Worm (Caenorhabditis elegans) whole organism, late embryonic: ENCODE results near the gene R04D3.3.

Experiments used
- C38D4.7 ChIP-seq: fragments of 200-800 bp; sonication (Bioruptor generic); optimal IDR thresholded peaks from 2 replicates; lab custom pipeline; 2018; ENCODE audit warnings: mild to moderate bottlenecking, missing genetic modification characterization, moderate library complexity, missing compliant biosample characterization
- F13H6.1 ChIP-seq: sonication (generic microtip); optimal IDR thresholded peaks from 2 replicates; lab custom pipeline; 2016; ENCODE audit warnings: missing genetic modification characterization, missing compliant biosample characterization
- K02D7.2 ChIP-seq: sonication (generic microtip); optimal IDR thresholded peaks from 2 replicates; lab custom pipeline; 2017; ENCODE audit warnings: mild to moderate bottlenecking, missing genetic modification characterization, missing compliant biosample characterization
- K09A11.1 ChIP-seq: sonication (generic microtip); optimal IDR thresholded peaks from 2 replicates; lab custom pipeline; 2017; ENCODE audit warnings: antibody characterized with exemption, mild to moderate bottlenecking, missing genetic modification characterization, missing compliant biosample characterization; ENCODE audit not compliant: insufficient read depth
- T23F11.4 ChIP-seq: fragments of 200-800 bp; sonication (Bioruptor generic); optimal IDR thresholded peaks from 2 replicates; lab custom pipeline; 2018; ENCODE audit warnings: mild to moderate bottlenecking, missing genetic modification characterization, missing compliant biosample characterization
- Y22D7AL.16 ChIP-seq: sonication (generic microtip); optimal IDR thresholded peaks from 2 replicates; lab custom pipeline; 2016; ENCODE audit warnings: missing genetic modification characterization, missing compliant biosample characterization
- ahr-1 ChIP-seq: sonication (generic microtip); optimal IDR thresholded peaks from 2 replicates; lab custom pipeline; 2016; ENCODE audit warnings: missing genetic modification characterization, missing compliant biosample characterization
- ama-1 ChIP-seq: fragments of 150-350 bp; optimal IDR thresholded peaks from 2 replicates; lab custom pipeline; 2014
- ceh-14 ChIP-seq: sonication (generic microtip); optimal IDR thresholded peaks from 2 replicates; lab custom pipeline; 2016; ENCODE audit warnings: missing genotype, missing genetic modification characterization, missing compliant biosample characterization
- ceh-18 ChIP-seq: sonication (generic microtip); optimal IDR thresholded peaks from 2 replicates; lab custom pipeline; 2016; ENCODE audit warnings: missing genetic modification characterization, missing compliant biosample characterization
- ceh-22 ChIP-seq: sonication (generic microtip); optimal IDR thresholded peaks from 2 replicates; lab custom pipeline; 2017; ENCODE audit warnings: missing biosample characterization, missing genetic modification characterization
- ceh-24 ChIP-seq: sonication (generic microtip); optimal IDR thresholded peaks from 2 replicates; lab custom pipeline; 2016; ENCODE audit warnings: mild to moderate bottlenecking, missing genetic modification characterization, missing compliant biosample characterization
- ceh-31 ChIP-seq: sonication (generic microtip); optimal IDR thresholded peaks from 2 replicates; lab custom pipeline; 2016; ENCODE audit warnings: missing genetic modification characterization, missing compliant biosample characterization
- ceh-34 ChIP-seq: sonication (generic microtip); optimal IDR thresholded peaks from 2 replicates; lab custom pipeline; 2016; ENCODE audit warnings: mild to moderate bottlenecking, missing genetic modification characterization, missing compliant biosample characterization
- ceh-45 ChIP-seq: fragments of 200-800 bp; sonication (Bioruptor generic); IDR thresholded peaks from 2 replicates; pipeline ENCODE4 v1.3.6; 2022; ENCODE audit warnings: missing genetic modification reagents, missing genetic modification characterization, missing compliant biosample characterization
- ceh-48 ChIP-seq: sonication (generic microtip); optimal IDR thresholded peaks from 2 replicates; lab custom pipeline; 2016; ENCODE audit warnings: missing genetic modification characterization, inconsistent platforms, missing compliant biosample characterization
- ceh-6 ChIP-seq: fragments of 200-800 bp; sonication (Bioruptor generic); optimal IDR thresholded peaks from 2 replicates; lab custom pipeline; 2018; ENCODE audit warnings: mild to moderate bottlenecking, missing genetic modification characterization, missing compliant biosample characterization
- che-1 ChIP-seq: sonication (generic microtip); optimal IDR thresholded peaks from 2 replicates; lab custom pipeline; 2016; ENCODE audit warnings: mild to moderate bottlenecking, missing genetic modification characterization, missing compliant biosample characterization
- dve-1 ChIP-seq: sonication (generic microtip); optimal IDR thresholded peaks from 2 replicates; lab custom pipeline; 2017; ENCODE audit warnings: antibody characterized with exemption, mild to moderate bottlenecking, missing genetic modification characterization, missing compliant biosample characterization
- elt-2 ChIP-seq: sonication (generic microtip); optimal IDR thresholded peaks from 2 replicates; lab custom pipeline; 2016; ENCODE audit warnings: missing genetic modification reagents, missing genetic modification characterization, missing compliant biosample characterization
- elt-4 ChIP-seq: sonication (generic microtip); optimal IDR thresholded peaks from 2 replicates; lab custom pipeline; 2016; ENCODE audit warnings: missing genetic modification characterization, missing compliant biosample characterization
- eyg-1 ChIP-seq: sonication (generic microtip); optimal IDR thresholded peaks from 2 replicates; lab custom pipeline; 2016; ENCODE audit warnings: missing genotype, missing genetic modification characterization, missing compliant biosample characterization
- fax-1 ChIP-seq: sonication (generic microtip); optimal IDR thresholded peaks from 2 replicates; lab custom pipeline; 2016; ENCODE audit warnings: missing genotype, missing genetic modification characterization, missing compliant biosample characterization
- fkh-10 ChIP-seq: fragments of 150-350 bp; optimal IDR thresholded peaks from 2 replicates; lab custom pipeline; 2014; ENCODE audit warnings: missing biosample characterization, missing genetic modification reagents, missing genetic modification characterization
- fkh-6 ChIP-seq: sonication (generic microtip); optimal IDR thresholded peaks from 2 replicates; lab custom pipeline; 2016; ENCODE audit warnings: missing genetic modification characterization, missing compliant biosample characterization
- hlh-13 ChIP-seq: fragments of 200-800 bp; sonication (Bioruptor generic); optimal IDR thresholded peaks from 2 replicates; lab custom pipeline; 2018; ENCODE audit warnings: mild to moderate bottlenecking, missing genetic modification characterization, missing compliant biosample characterization
- hlh-30 ChIP-seq: sonication (generic microtip); optimal IDR thresholded peaks from 2 replicates; lab custom pipeline; 2017; ENCODE audit warnings: antibody characterized with exemption, missing genetic modification characterization, missing compliant biosample characterization; ENCODE audit not compliant: insufficient read depth
- hlh-6 ChIP-seq: sonication (generic microtip); optimal IDR thresholded peaks from 2 replicates; lab custom pipeline; 2016; ENCODE audit warnings: missing genotype, missing genetic modification characterization, missing compliant biosample characterization
- hlh-8 ChIP-seq: sonication (generic microtip); optimal IDR thresholded peaks from 2 replicates; lab custom pipeline; 2016; ENCODE audit warnings: missing genotype, missing genetic modification characterization, missing compliant biosample characterization
- lim-6 ChIP-seq: sonication (generic microtip); optimal IDR thresholded peaks from 2 replicates; lab custom pipeline; 2016; ENCODE audit warnings: missing genetic modification characterization, missing compliant biosample characterization
- lin-11 ChIP-seq: fragments of 200-800 bp; sonication (Bioruptor generic); optimal IDR thresholded peaks from 2 replicates; lab custom pipeline; 2018; ENCODE audit warnings: mild to moderate bottlenecking, missing genetic modification characterization, missing compliant biosample characterization
- madf-2 ChIP-seq: sonication (generic microtip); optimal IDR thresholded peaks from 2 replicates; lab custom pipeline; 2017; ENCODE audit warnings: missing genetic modification characterization, missing compliant biosample characterization
- nfya-1 ChIP-seq: sonication (generic microtip); optimal IDR thresholded peaks from 2 replicates; lab custom pipeline; 2017; ENCODE audit warnings: missing genetic modification characterization, mild to moderate bottlenecking, missing compliant biosample characterization, antibody characterized with exemption, moderate library complexity
- nhr-232 ChIP-seq: sonication (generic microtip); optimal IDR thresholded peaks from 2 replicates; lab custom pipeline; 2016; ENCODE audit warnings: missing genetic modification characterization, missing compliant biosample characterization
- npax-4 ChIP-seq: sonication (generic microtip); optimal IDR thresholded peaks from 2 replicates; lab custom pipeline; 2016; ENCODE audit warnings: missing genetic modification characterization, missing compliant biosample characterization
- pag-3 ChIP-seq: sonication (generic microtip); optimal IDR thresholded peaks from 2 replicates; lab custom pipeline; 2016; ENCODE audit warnings: missing compliant biosample characterization, missing genetic modification characterization, borderline replicate concordance
- pax-1 ChIP-seq: fragments of 150-350 bp; optimal IDR thresholded peaks from 2 replicates; lab custom pipeline; 2014; ENCODE audit warnings: missing biosample characterization, missing genetic modification characterization
- pha-4 ChIP-seq: fragments of 150-350 bp; optimal IDR thresholded peaks from 2 replicates; lab custom pipeline; 2018; ENCODE audit warnings: missing biosample characterization, missing genetic modification reagents, missing genetic modification characterization
- pqm-1 ChIP-seq: sonication (generic microtip); optimal IDR thresholded peaks from 2 replicates; lab custom pipeline; 2016; ENCODE audit warnings: missing genetic modification characterization, missing compliant biosample characterization
- pros-1 ChIP-seq: fragments of 150-350 bp; optimal IDR thresholded peaks from 2 replicates; lab custom pipeline; 2014; ENCODE audit warnings: missing biosample characterization, missing genetic modification reagents, missing genetic modification characterization
- rnt-1 ChIP-seq: sonication (generic microtip); optimal IDR thresholded peaks from 2 replicates; lab custom pipeline; 2016; ENCODE audit warnings: missing genetic modification characterization, missing compliant biosample characterization
- sox-2 ChIP-seq: fragments of 200-800 bp; sonication (Bioruptor generic); IDR thresholded peaks from 2 replicates; pipeline ENCODE4 v1.3.6; 2022; ENCODE audit warnings: missing genetic modification reagents, missing genetic modification characterization, missing compliant biosample characterization
- syd-9 ChIP-seq: sonication (generic microtip); optimal IDR thresholded peaks from 2 replicates; lab custom pipeline; 2016; ENCODE audit warnings: mild to moderate bottlenecking, missing genetic modification characterization, moderate library complexity, missing compliant biosample characterization
- tbx-2 ChIP-seq: sonication (generic microtip); optimal IDR thresholded peaks from 2 replicates; lab custom pipeline; 2016; ENCODE audit warnings: missing genetic modification characterization, missing compliant biosample characterization
- tbx-7 ChIP-seq: sonication (generic microtip); optimal IDR thresholded peaks from 2 replicates; lab custom pipeline; 2016; ENCODE audit warnings: missing genotype, missing genetic modification characterization, missing compliant biosample characterization
- ttx-3 ChIP-seq: sonication (generic microtip); optimal IDR thresholded peaks from 2 replicates; lab custom pipeline; 2016; ENCODE audit warnings: missing genetic modification reagents, missing genetic modification characterization, missing compliant biosample characterization
- unc-3 ChIP-seq, 2 experiments: fragments of 200-800 bp in 1 of 2; sonication (Bioruptor generic) in 1 of 2; sonication (generic microtip) in 1 of 2; conservative IDR thresholded peaks in 1 of 2; optimal IDR thresholded peaks in 1 of 2; 2 replicates each; pipeline versions ENCODE4 v1.3.6 to Lab custom; 2016 to 2022; ENCODE audit warnings: missing compliant biosample characterization in 2 of 2, missing genetic modification characterization in 2 of 2, missing genetic modification reagents in 1 of 2
- unc-42 ChIP-seq: sonication (generic microtip); optimal IDR thresholded peaks from 2 replicates; lab custom pipeline; 2016; ENCODE audit warnings: missing genotype, missing genetic modification characterization, missing compliant biosample characterization
- unc-55 ChIP-seq: sonication (generic microtip); optimal IDR thresholded peaks from 2 replicates; lab custom pipeline; 2017; ENCODE audit warnings: missing biosample characterization, missing genetic modification reagents, missing genetic modification characterization
- zip-5 ChIP-seq: sonication (generic microtip); optimal IDR thresholded peaks from 2 replicates; lab custom pipeline; 2016; ENCODE audit warnings: missing genetic modification characterization, missing compliant biosample characterization
- ztf-16 ChIP-seq: sonication (generic microtip); optimal IDR thresholded peaks from 2 replicates; lab custom pipeline; 2017; ENCODE audit warnings: missing genetic modification characterization, missing compliant biosample characterization

The R04D3.3 gene

ce11 chrX:13331386-13331785, 41.0 kb upstream of the R04D3.3 start, which contains the start of gene sir-2.3:
TSS of gene sir-2.3 (plus strand) at chrX:13331686.
- TF ChIP-seq tbx-7 (tag; lab: Kevin White, UChicago): no peak
- no peak for TF ChIP-seq nhr-232 (tag; lab: Kevin White, UChicago)
- TF ChIP-seq nfya-1 (tag; lab: Kevin White, UChicago): no peak
- no peak for TF ChIP-seq fax-1 (tag; lab: Kevin White, UChicago)
- no peak for TF ChIP-seq ceh-48 (tag; lab: Kevin White, UChicago)
- TF ChIP-seq madf-2 (tag; lab: Kevin White, UChicago): no peak
- TF ChIP-seq ceh-24 (tag; lab: Kevin White, UChicago): no peak
- TF ChIP-seq rnt-1 (tag; lab: Kevin White, UChicago): no peak

ce11 chrX:13328868-13329267, 38.4 kb upstream of the R04D3.3 start:
- TF ChIP-seq fkh-6 (no peak), syd-9 (no peak), Y22D7AL.16 (no peak), elt-2 (tag; lab: Kevin White, UChicago) (no peak), ceh-31 (tag; lab: Kevin White, UChicago) (peak; percentile 27), lim-6 (no peak), ceh-34 (tag; lab: Kevin White, UChicago) (no peak), T23F11.4 (GFP tag; lab: Kevin White, UChicago) (no peak), npax-4 (tag; lab: Kevin White, UChicago) (no peak), che-1 (tag; lab: Kevin White, UChicago) (no peak), unc-3 (GFP tag; conservative IDR thresholded peaks at IDR 0.05; lab: Robert Waterston, UW) (no peak), unc-3 (tag; optimal IDR thresholded peaks at IDR 0.05; lab: Kevin White, UChicago) (no peak), hlh-30 (tag; lab: Kevin White, UChicago) (peak; percentile 57), dve-1 (no peak), ceh-45 (GFP tag; lab: Robert Waterston, UW) (no peak), fkh-10 (GFP tag; lab: Kevin White, UChicago) (no peak), unc-42 (no peak), pax-1 (tag; lab: Kevin White, UChicago) (no peak), ceh-22 (tag; lab: Kevin White, UChicago) (no peak), F13H6.1 (tag; lab: Kevin White, UChicago) (no peak), eyg-1 (tag; lab: Kevin White, UChicago) (no peak), ama-1 (lab: Kevin White, UChicago) (no peak), pha-4 (tag; lab: Kevin White, UChicago) (no peak), unc-55 (peak; percentile 99), C38D4.7 (GFP tag; lab: Kevin White, UChicago) (no peak), madf-2 (tag; lab: Kevin White, UChicago) (no peak), pqm-1 (tag; lab: Kevin White, UChicago) (no peak), ztf-16 (tag; lab: Kevin White, UChicago) (no peak), ceh-14 (no peak), K02D7.2 (tag; lab: Kevin White, UChicago) (no peak), zip-5 (tag; lab: Kevin White, UChicago) (no peak), pag-3 (tag; lab: Kevin White, UChicago) (no peak), ttx-3 (tag; lab: Kevin White, UChicago) (no peak), pros-1 (tag; lab: Kevin White, UChicago) (no peak), nfya-1 (tag; lab: Kevin White, UChicago) (peak; percentile 36), tbx-7 (tag; lab: Kevin White, UChicago) (no peak), hlh-6 (no peak), elt-4 (no peak), K09A11.1 (tag; lab: Kevin White, UChicago) (no peak), tbx-2 (tag; lab: Kevin White, UChicago) (peak; percentile 3), rnt-1 (tag; lab: Kevin White, UChicago) (peak; percentile 23), ceh-18 (tag; lab: Kevin White, UChicago) (peak; percentile 63), lin-11 (tag; lab: Kevin White, UChicago) (no peak), fax-1 (tag; lab: Kevin White, UChicago) (no peak), sox-2 (GFP tag; lab: Robert Waterston, UW) (no peak), ceh-6 (no peak), hlh-8 (tag; lab: Kevin White, UChicago) (no peak), hlh-13 (GFP tag; lab: Kevin White, UChicago) (no peak), ahr-1 (tag; lab: Kevin White, UChicago) (no peak)
